Fruit fly (Drosophila melanogaster) whole organism, adult: ENCODE data around the gene Plp.

Experiments
- CG12768 ChIP-seq: fragments of 200-800 bp; sonication (Bioruptor generic); optimal IDR thresholded peaks from 2 replicates; lab custom pipeline; 2017; ENCODE audit warnings: missing biosample characterization, missing genetic modification characterization, mild to moderate bottlenecking, moderate library complexity, missing genetic modification reagents
- toe ChIP-seq: fragments of 200-800 bp; sonication (Bioruptor generic); optimal IDR thresholded peaks from 2 replicates; lab custom pipeline; 2016; ENCODE audit warnings: missing biosample characterization, missing genetic modification characterization

- TF ChIP-seq CG12768 (GFP tag; lab: Kevin White, UChicago), result no peak
- TF ChIP-seq toe (GFP tag; lab: Kevin White, UChicago), result no peak
Observed at dm6 chr3L:15031773-15032172, 62.8 kb downstream of the Plp start.
